Worm (Caenorhabditis elegans): ENCODE data around the gene dsl-7.

Gene dsl-7

DNA sequence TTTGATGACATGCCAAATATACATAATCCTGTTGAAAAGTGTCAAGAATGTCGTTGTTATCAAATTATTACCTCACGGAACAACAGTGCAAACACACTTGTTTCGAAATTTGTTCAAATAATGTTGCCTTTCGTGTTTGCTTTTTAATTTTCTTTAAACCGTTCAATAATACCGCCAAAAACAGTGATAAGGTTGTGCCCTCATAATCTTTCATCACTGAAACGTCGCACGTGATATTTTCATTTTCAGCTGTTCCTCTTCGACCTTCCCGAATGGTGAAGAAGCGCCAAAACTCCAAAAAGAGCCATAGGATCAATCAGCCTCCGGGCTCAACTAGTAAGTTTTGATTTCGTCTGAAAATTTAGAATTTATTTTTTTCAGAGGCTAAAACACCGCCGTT lies 9.1 kb downstream of the dsl-7 start, which contains the start of gene inft-2:
inft-2 (plus strand) TSS at position 248 of the 400 bp plus-strand sequence.
- TF ChIP-seq hmbx-1 (tag; optimal IDR thresholded peaks at IDR 0.05): no peak
- TF ChIP-seq hmg-4 (GFP tag; optimal IDR thresholded peaks at IDR 0.05): no peak
- TF ChIP-seq F13C5.2 (tag; optimal IDR thresholded peaks at IDR 0.05): no peak
- TF ChIP-seq sea-1 (GFP tag; conservative IDR thresholded peaks at IDR 0.05): no peak
- no peak for TF ChIP-seq tbx-37 (GFP tag; conservative IDR thresholded peaks at IDR 0.05)
- no peak for TF ChIP-seq ama-1 (optimal IDR thresholded peaks at IDR 0.05)
- TF ChIP-seq ceh-13 (GFP tag; optimal IDR thresholded peaks at IDR 0.05): no peak
- TF ChIP-seq scrt-1 (GFP tag; IDR thresholded peaks at IDR 0.05): no peak
- TF ChIP-seq ets-7 (tag; optimal IDR thresholded peaks at IDR 0.05): no peak
- no peak for TF ChIP-seq flt-1 (GFP tag; IDR thresholded peaks at IDR 0.05)

DNA sequence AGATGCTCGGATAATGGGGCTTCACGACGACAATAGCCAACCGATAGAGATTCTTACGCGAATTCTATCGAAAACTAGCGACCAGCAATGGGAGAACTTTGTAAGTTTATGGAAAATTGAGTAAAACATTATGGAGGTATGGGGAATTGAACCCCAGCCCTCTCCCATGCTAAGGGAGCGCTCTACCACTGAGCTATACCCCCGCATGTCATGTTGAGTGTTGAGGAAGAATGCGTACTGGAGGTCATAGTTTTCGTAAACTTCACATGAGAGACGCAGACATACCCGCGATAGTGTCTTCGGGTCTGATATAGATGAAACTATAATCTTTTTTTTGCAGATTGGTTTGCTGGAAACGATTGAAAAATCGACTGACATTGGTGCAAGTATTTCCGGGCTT lies 10.4 kb downstream of the dsl-7 start:
- TF ChIP-seq B0310.2 (tag; optimal IDR thresholded peaks at IDR 0.05): peak; percentile 86
- TF ChIP-seq tbx-37 (GFP tag; conservative IDR thresholded peaks at IDR 0.05): peak; percentile 83
- peak; percentile 92 for TF ChIP-seq pes-1 (GFP tag; IDR thresholded peaks at IDR 0.05)
- no peak for TF ChIP-seq ama-1 (optimal IDR thresholded peaks at IDR 0.05)
- peak; percentile 91 for TF ChIP-seq scrt-1 (GFP tag; IDR thresholded peaks at IDR 0.05)
- peak; percentile 89 for TF ChIP-seq sea-1 (GFP tag; conservative IDR thresholded peaks at IDR 0.05)
- TF ChIP-seq aly-1 (tag; optimal IDR thresholded peaks at IDR 0.05): peak; percentile 88
- peak; percentile 82 for TF ChIP-seq hnd-1 (tag; optimal IDR thresholded peaks at IDR 0.05)
- peak; percentile 88 for TF ChIP-seq hmg-4 (GFP tag; optimal IDR thresholded peaks at IDR 0.05)
- TF ChIP-seq ceh-13 (GFP tag; optimal IDR thresholded peaks at IDR 0.05): peak; percentile 76
- TF ChIP-seq hmbx-1 (tag; optimal IDR thresholded peaks at IDR 0.05): peak; percentile 68
- peak; percentile 70 for TF ChIP-seq F13C5.2 (tag; optimal IDR thresholded peaks at IDR 0.05)
- TF ChIP-seq tbx-11 (GFP tag; IDR thresholded peaks at IDR 0.05): peak; percentile 88
- TF ChIP-seq flt-1 (GFP tag; IDR thresholded peaks at IDR 0.05): peak; percentile 89
- peak; percentile 8 for TF ChIP-seq tra-4 (tag; optimal IDR thresholded peaks at IDR 0.05)
- peak; percentile 86 for TF ChIP-seq ets-7 (tag; optimal IDR thresholded peaks at IDR 0.05)
- peak; percentile 84 for TF ChIP-seq ceh-36 (tag; optimal IDR thresholded peaks at IDR 0.05)

DNA sequence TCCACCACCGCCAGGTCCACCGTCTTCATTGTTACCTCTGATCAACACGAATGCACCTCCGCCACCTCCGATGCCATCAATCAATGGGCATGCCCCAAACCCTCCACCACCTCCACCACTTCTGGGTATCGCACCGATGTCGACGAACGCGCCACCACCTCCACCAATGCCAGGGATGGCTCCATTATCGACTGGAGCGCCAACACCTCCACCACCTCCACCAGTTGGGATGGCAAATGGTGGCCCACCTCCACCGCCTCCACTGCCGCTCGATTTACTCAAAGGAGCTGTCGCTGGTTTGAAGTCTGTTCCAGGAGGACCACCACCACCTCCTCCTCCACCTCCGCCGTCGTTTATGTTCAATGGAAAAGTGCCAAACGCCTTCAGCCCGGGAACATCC lies 11.4 kb downstream of the dsl-7 start:
- TF ChIP-seq tbx-37 (GFP tag; conservative IDR thresholded peaks at IDR 0.05) (no peak), sea-1 (GFP tag; conservative IDR thresholded peaks at IDR 0.05) (no peak), F13C5.2 (tag; optimal IDR thresholded peaks at IDR 0.05) (no peak), hnd-1 (tag; optimal IDR thresholded peaks at IDR 0.05) (no peak), tbx-11 (GFP tag; IDR thresholded peaks at IDR 0.05) (no peak), scrt-1 (GFP tag; IDR thresholded peaks at IDR 0.05) (no peak), ceh-36 (tag; optimal IDR thresholded peaks at IDR 0.05) (no peak), B0310.2 (tag; optimal IDR thresholded peaks at IDR 0.05) (no peak), tra-4 (tag; optimal IDR thresholded peaks at IDR 0.05) (no peak), ets-7 (tag; optimal IDR thresholded peaks at IDR 0.05) (no peak), hmbx-1 (tag; optimal IDR thresholded peaks at IDR 0.05) (no peak), ama-1 (optimal IDR thresholded peaks at IDR 0.05) (no peak), pes-1 (GFP tag; IDR thresholded peaks at IDR 0.05) (no peak), hmg-4 (GFP tag; optimal IDR thresholded peaks at IDR 0.05) (no peak), flt-1 (GFP tag; IDR thresholded peaks at IDR 0.05) (no peak)

DNA sequence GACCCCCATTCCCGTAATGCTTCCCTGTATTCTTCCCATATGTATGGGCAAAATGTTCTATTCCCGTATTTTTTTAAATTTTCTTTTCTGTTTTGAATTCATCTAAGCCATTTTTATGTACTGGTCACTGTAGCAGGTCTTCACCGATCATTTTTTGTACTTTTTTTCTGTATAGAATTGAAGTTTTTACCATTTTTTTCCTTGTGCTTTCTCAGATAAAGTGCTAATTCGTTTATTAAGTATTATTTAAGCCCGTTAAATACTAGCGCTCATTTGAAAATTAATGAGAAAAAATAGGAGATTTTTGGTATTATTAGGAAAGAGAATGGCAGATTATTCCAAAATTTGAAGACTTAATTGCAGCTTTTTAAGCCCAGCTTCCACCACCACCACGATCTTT lies 13.8 kb downstream of the dsl-7 start:
- TF ChIP-seq scrt-1 (GFP tag; IDR thresholded peaks at IDR 0.05) (no peak), flt-1 (GFP tag; IDR thresholded peaks at IDR 0.05) (no peak), ets-7 (tag; optimal IDR thresholded peaks at IDR 0.05) (no peak), B0310.2 (tag; optimal IDR thresholded peaks at IDR 0.05) (no peak), ceh-13 (GFP tag; optimal IDR thresholded peaks at IDR 0.05) (no peak), pes-1 (GFP tag; IDR thresholded peaks at IDR 0.05) (no peak), tbx-11 (GFP tag; IDR thresholded peaks at IDR 0.05) (no peak), ceh-36 (tag; optimal IDR thresholded peaks at IDR 0.05) (no peak), ama-1 (optimal IDR thresholded peaks at IDR 0.05) (no peak), hmg-4 (GFP tag; optimal IDR thresholded peaks at IDR 0.05) (no peak), hnd-1 (tag; optimal IDR thresholded peaks at IDR 0.05) (no peak), sea-1 (GFP tag; conservative IDR thresholded peaks at IDR 0.05) (no peak), tbx-37 (GFP tag; conservative IDR thresholded peaks at IDR 0.05) (no peak), hmbx-1 (tag; optimal IDR thresholded peaks at IDR 0.05) (no peak), F13C5.2 (tag; optimal IDR thresholded peaks at IDR 0.05) (no peak), tra-4 (tag; optimal IDR thresholded peaks at IDR 0.05) (no peak), aly-1 (tag; optimal IDR thresholded peaks at IDR 0.05) (no peak)

DNA sequence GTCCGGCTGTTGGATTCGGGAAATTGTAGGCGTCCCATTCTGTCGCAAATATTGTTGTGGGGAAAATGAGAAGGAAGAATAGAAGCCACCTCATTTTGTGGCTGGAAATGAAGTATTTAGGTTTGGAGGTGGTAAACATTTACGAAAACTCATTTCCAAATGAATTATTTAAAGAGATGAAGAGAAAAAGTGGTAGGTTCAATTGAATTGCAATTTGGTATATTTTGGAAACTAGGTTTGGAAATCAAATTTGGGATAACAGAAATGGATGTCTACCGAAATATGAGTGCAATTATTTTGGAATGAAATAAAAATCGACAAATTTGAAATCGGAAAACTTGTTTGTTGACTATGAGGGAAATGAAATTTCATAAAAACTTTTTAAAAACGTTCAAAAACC lies 15.9 kb downstream of the dsl-7 start, which contains the start of gene F15B9.10:
F15B9.10 (minus strand) TSS at position 101 of the 400 bp plus-strand sequence.
- no peak for TF ChIP-seq scrt-1 (GFP tag; IDR thresholded peaks at IDR 0.05)

DNA sequence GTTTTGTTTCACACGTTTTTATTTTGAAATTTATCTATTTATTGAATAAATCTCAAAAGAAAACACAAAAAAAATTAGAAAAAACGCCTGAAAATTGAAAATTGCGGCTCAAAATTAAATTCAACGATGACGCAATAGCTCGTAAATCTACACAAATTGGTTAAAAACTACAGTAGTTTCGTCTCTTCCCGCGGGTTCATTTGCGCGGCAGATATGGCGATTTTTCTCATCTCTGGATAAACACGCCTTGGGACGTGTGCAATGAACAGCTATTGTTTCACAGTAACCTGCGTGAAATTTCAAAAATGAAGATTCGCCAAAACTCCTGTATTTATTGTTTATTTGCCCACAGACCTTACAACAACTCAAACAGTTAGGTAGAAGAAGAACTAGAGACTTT lies 16.3 kb downstream of the dsl-7 start:
- TF ChIP-seq B0310.2 (tag; optimal IDR thresholded peaks at IDR 0.05): no peak
- no peak for TF ChIP-seq hnd-1 (tag; optimal IDR thresholded peaks at IDR 0.05)
- no peak for TF ChIP-seq sea-1 (GFP tag; conservative IDR thresholded peaks at IDR 0.05)
- TF ChIP-seq aly-1 (tag; optimal IDR thresholded peaks at IDR 0.05): no peak
- no peak for TF ChIP-seq hmbx-1 (tag; optimal IDR thresholded peaks at IDR 0.05)
- TF ChIP-seq flt-1 (GFP tag; IDR thresholded peaks at IDR 0.05): no peak
- no peak for TF ChIP-seq ceh-36 (tag; optimal IDR thresholded peaks at IDR 0.05)
- no peak for TF ChIP-seq tra-4 (tag; optimal IDR thresholded peaks at IDR 0.05)
- TF ChIP-seq F13C5.2 (tag; optimal IDR thresholded peaks at IDR 0.05): no peak
- TF ChIP-seq pes-1 (GFP tag; IDR thresholded peaks at IDR 0.05): no peak

DNA sequence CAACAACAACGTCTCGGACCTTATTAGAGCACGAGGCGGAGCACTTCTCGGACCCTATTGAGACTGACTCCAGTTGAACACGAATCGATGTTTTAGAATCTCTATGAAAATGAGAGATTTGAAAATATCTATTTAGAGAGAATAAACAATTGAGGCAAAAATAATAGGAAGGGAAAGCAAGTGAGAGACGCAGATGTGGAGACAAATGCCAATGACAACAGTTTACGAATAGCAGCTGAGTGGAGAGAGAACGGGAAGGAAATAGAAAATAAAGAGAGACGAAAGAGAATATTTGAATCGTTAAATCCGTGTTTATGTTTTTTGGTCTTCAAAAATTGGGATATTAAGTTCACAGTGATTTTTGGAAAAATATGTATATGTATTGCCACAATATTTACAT lies 16.9 kb downstream of the dsl-7 start:
- no peak for TF ChIP-seq scrt-1 (GFP tag; IDR thresholded peaks at IDR 0.05)
- no peak for TF ChIP-seq hnd-1 (tag; optimal IDR thresholded peaks at IDR 0.05)
- TF ChIP-seq ama-1 (optimal IDR thresholded peaks at IDR 0.05): no peak
- no peak for TF ChIP-seq ceh-13 (GFP tag; optimal IDR thresholded peaks at IDR 0.05)
- TF ChIP-seq tbx-11 (GFP tag; IDR thresholded peaks at IDR 0.05): no peak
- TF ChIP-seq pes-1 (GFP tag; IDR thresholded peaks at IDR 0.05): no peak
- TF ChIP-seq hmbx-1 (tag; optimal IDR thresholded peaks at IDR 0.05): no peak
- no peak for TF ChIP-seq hmg-4 (GFP tag; optimal IDR thresholded peaks at IDR 0.05)
- no peak for TF ChIP-seq B0310.2 (tag; optimal IDR thresholded peaks at IDR 0.05)
- TF ChIP-seq ets-7 (tag; optimal IDR thresholded peaks at IDR 0.05): no peak
- no peak for TF ChIP-seq flt-1 (GFP tag; IDR thresholded peaks at IDR 0.05)
- no peak for TF ChIP-seq F13C5.2 (tag; optimal IDR thresholded peaks at IDR 0.05)
- no peak for TF ChIP-seq tbx-37 (GFP tag; conservative IDR thresholded peaks at IDR 0.05)
- no peak for TF ChIP-seq aly-1 (tag; optimal IDR thresholded peaks at IDR 0.05)
- TF ChIP-seq sea-1 (GFP tag; conservative IDR thresholded peaks at IDR 0.05): no peak
- no peak for TF ChIP-seq tra-4 (tag; optimal IDR thresholded peaks at IDR 0.05)
- no peak for TF ChIP-seq ceh-36 (tag; optimal IDR thresholded peaks at IDR 0.05)
